Worm (Caenorhabditis elegans) whole organism, L4 larva: ENCODE measurements around the gene gtl-1.
A peak's percentile ranks its signal among the peaks of the same experiment; 100 is the strongest.

Source experiments
- F37D6.2 ChIP-seq: sonication (generic microtip); optimal IDR thresholded peaks from 2 replicates; lab custom pipeline; 2016; ENCODE audit warnings: mild to moderate bottlenecking, missing genetic modification characterization, missing compliant biosample characterization
- F49E8.2 ChIP-seq: sonication (generic microtip); optimal IDR thresholded peaks from 2 replicates; lab custom pipeline; 2016; ENCODE audit warnings: missing compliant biosample characterization, mild to moderate bottlenecking, missing genetic modification characterization, borderline replicate concordance
- R02D3.7 ChIP-seq: fragments of 150-350 bp; sonication (generic microtip); optimal IDR thresholded peaks from 3 replicates; lab custom pipeline; 2014; ENCODE audit warnings: missing biosample characterization, missing genetic modification characterization
- T20F7.1 ChIP-seq: fragments of 200-800 bp; sonication (Bioruptor generic); optimal IDR thresholded peaks from 2 replicates; lab custom pipeline; 2018; ENCODE audit warnings: mild to moderate bottlenecking, missing genetic modification characterization, missing compliant biosample characterization
- Y5F2A.4 ChIP-seq: fragments of 200-800 bp; sonication (Bioruptor generic); optimal IDR thresholded peaks from 2 replicates; lab custom pipeline; 2018; ENCODE audit warnings: mild to moderate bottlenecking, missing genetic modification characterization, missing compliant biosample characterization
- Y75B8A.6 ChIP-seq: fragments of 200-800 bp; sonication (Bioruptor generic); IDR thresholded peaks from 2 replicates; pipeline ENCODE4 v1.3.6; 2022; ENCODE audit warnings: missing genetic modification reagents, missing genetic modification characterization, missing compliant biosample characterization
- arid-1 ChIP-seq: fragments of 200-800 bp; sonication (Bioruptor generic); conservative IDR thresholded peaks from 2 replicates; pipeline ENCODE4 v1.3.6; 2022; ENCODE audit warnings: missing genetic modification reagents, missing genetic modification characterization, missing compliant biosample characterization
- ceh-20 ChIP-seq: fragments of 200-800 bp; sonication (Bioruptor generic); IDR thresholded peaks from 2 replicates; pipeline ENCODE4 v1.3.6; 2022; ENCODE audit warnings: missing genetic modification reagents, missing genetic modification characterization, missing compliant biosample characterization
- ceh-44 ChIP-seq: fragments of 200-800 bp; sonication (Bioruptor generic); IDR thresholded peaks from 2 replicates; pipeline ENCODE4 v1.3.6; 2022; ENCODE audit warnings: missing genetic modification reagents, missing genetic modification characterization, missing compliant biosample characterization
- daf-8 ChIP-seq: fragments of 200-800 bp; sonication (Bioruptor generic); IDR thresholded peaks from 2 replicates; pipeline ENCODE4 v1.3.6; 2022; ENCODE audit warnings: missing genetic modification characterization, missing compliant biosample characterization
- dmd-6 ChIP-seq: fragments of 200-800 bp; sonication (Bioruptor generic); IDR thresholded peaks from 2 replicates; pipeline ENCODE4 v1.3.6; 2022; ENCODE audit warnings: missing genetic modification reagents, missing genetic modification characterization, missing compliant biosample characterization
- dmd-8 ChIP-seq: fragments of 200-800 bp; sonication (Bioruptor generic); IDR thresholded peaks from 2 replicates; pipeline ENCODE4 v1.3.6; 2022; ENCODE audit warnings: missing genetic modification characterization, missing compliant biosample characterization
- dpl-1 ChIP-seq: fragments of 150-350 bp; optimal IDR thresholded peaks from 2 replicates; lab custom pipeline; 2014; ENCODE audit warnings: missing biosample characterization, missing genetic modification reagents, missing genetic modification characterization
- dve-1 ChIP-seq: sonication (generic microtip); optimal IDR thresholded peaks from 2 replicates; lab custom pipeline; 2017; ENCODE audit warnings: antibody characterized with exemption, mild to moderate bottlenecking, missing genetic modification characterization, missing compliant biosample characterization; ENCODE audit not compliant: insufficient read depth
- fkh-10 ChIP-seq: fragments of 150-350 bp; optimal IDR thresholded peaks from 2 replicates; lab custom pipeline; 2014; ENCODE audit warnings: missing biosample characterization, missing genetic modification reagents, missing genetic modification characterization
- hlh-30 ChIP-seq: sonication (generic microtip); optimal IDR thresholded peaks from 2 replicates; lab custom pipeline; 2017; ENCODE audit warnings: antibody characterized with exemption, mild to moderate bottlenecking, missing genetic modification characterization, missing compliant biosample characterization; ENCODE audit not compliant: insufficient read depth
- jun-1 ChIP-seq: fragments of 150-350 bp; optimal IDR thresholded peaks from 2 replicates; lab custom pipeline; 2014; ENCODE audit warnings: missing biosample characterization, missing genetic modification reagents, missing genetic modification characterization
- lim-7 ChIP-seq: fragments of 200-800 bp; sonication (Bioruptor generic); IDR thresholded peaks from 2 replicates; pipeline ENCODE4 v1.3.6; 2022; ENCODE audit warnings: missing genetic modification characterization, missing compliant biosample characterization
- lin-15B ChIP-seq: fragments of 150-350 bp; sonication (generic microtip); optimal IDR thresholded peaks from 3 replicates; lab custom pipeline; 2014; ENCODE audit warnings: missing biosample characterization, missing genetic modification characterization
- lin-38 ChIP-seq: fragments of 200-800 bp; sonication (Bioruptor generic); IDR thresholded peaks from 2 replicates; pipeline ENCODE4 v1.3.6; 2022; ENCODE audit warnings: missing genetic modification reagents, missing genetic modification characterization, missing compliant biosample characterization
- lsy-2 ChIP-seq, 2 experiments: fragments of 150-350 bp in 1 of 2; sonication (generic microtip) in 1 of 2; optimal IDR thresholded peaks; 2 replicates each; lab custom pipeline; 2014 to 2017; ENCODE audit warnings: missing biosample characterization in 2 of 2, missing genetic modification characterization in 2 of 2
- mxl-2 ChIP-seq: fragments of 200-800 bp; sonication (Bioruptor generic); conservative IDR thresholded peaks from 2 replicates; pipeline ENCODE4 v1.3.6; 2022; ENCODE audit warnings: missing genetic modification reagents, missing genetic modification characterization, missing compliant biosample characterization
- mxl-3 ChIP-seq: fragments of 200-800 bp; sonication (Bioruptor generic); optimal IDR thresholded peaks from 2 replicates; lab custom pipeline; 2018; ENCODE audit warnings: mild to moderate bottlenecking, missing genetic modification characterization, missing compliant biosample characterization
- nhr-10 ChIP-seq: fragments of 150-350 bp; optimal IDR thresholded peaks from 2 replicates; lab custom pipeline; 2014; ENCODE audit warnings: missing biosample characterization, missing genetic modification characterization
- nhr-41 ChIP-seq: fragments of 200-800 bp; sonication (Bioruptor generic); IDR thresholded peaks from 2 replicates; pipeline ENCODE4 v1.3.6; 2022; ENCODE audit warnings: missing genetic modification reagents, missing genetic modification characterization, missing compliant biosample characterization
- nhr-6 ChIP-seq: fragments of 150-350 bp; optimal IDR thresholded peaks from 2 replicates; lab custom pipeline; 2014; ENCODE audit warnings: missing biosample characterization, missing genetic modification characterization
- nhr-76 ChIP-seq: fragments of 150-350 bp; optimal IDR thresholded peaks from 2 replicates; lab custom pipeline; 2014; ENCODE audit warnings: missing biosample characterization, missing genetic modification characterization
- php-3 ChIP-seq: fragments of 200-800 bp; sonication (Bioruptor generic); IDR thresholded peaks from 2 replicates; pipeline ENCODE4 v1.3.6; 2022; ENCODE audit warnings: missing genetic modification reagents, missing genetic modification characterization, missing compliant biosample characterization
- rbr-2 ChIP-seq: sonication (generic microtip); optimal IDR thresholded peaks from 2 replicates; lab custom pipeline; 2016; ENCODE audit warnings: missing genotype, missing genetic modification characterization, missing compliant biosample characterization
- snpc-1.2 ChIP-seq: fragments of 200-800 bp; sonication (Bioruptor generic); IDR thresholded peaks from 2 replicates; pipeline ENCODE4 v1.3.6; 2022; ENCODE audit warnings: missing genetic modification reagents, missing genetic modification characterization, missing compliant biosample characterization
- snpc-4 ChIP-seq: fragments of 150-350 bp; optimal IDR thresholded peaks from 2 replicates; lab custom pipeline; 2014; ENCODE audit warnings: missing biosample characterization, missing genetic modification characterization
- tag-97 ChIP-seq: fragments of 200-800 bp; sonication (Bioruptor generic); IDR thresholded peaks from 2 replicates; pipeline ENCODE4 v1.3.6; 2022; ENCODE audit warnings: missing genetic modification characterization, missing compliant biosample characterization
- unc-62 ChIP-seq, 3 experiments: fragments of 150-350 bp in 1 of 3; sonication (generic microtip); optimal IDR thresholded peaks in 2 of 3; peaks in 1 of 3; 1 replicate in 1 of 3; 2 replicates in 2 of 3; lab custom pipeline; 2014 to 2017; ENCODE audit warnings: missing biosample characterization in 3 of 3, missing genetic modification characterization in 3 of 3, missing genetic modification reagents in 3 of 3, missing genotype in 1 of 3
- vab-7 ChIP-seq: fragments of 200-800 bp; sonication (Bioruptor generic); IDR thresholded peaks from 2 replicates; pipeline ENCODE4 v1.3.6; 2022; ENCODE audit warnings: missing genetic modification reagents, missing genetic modification characterization, missing compliant biosample characterization
- zfp-2 ChIP-seq: sonication (generic microtip); optimal IDR thresholded peaks from 2 replicates; lab custom pipeline; 2016; ENCODE audit warnings: mild to moderate bottlenecking, missing genetic modification characterization, missing compliant biosample characterization
- zip-2 ChIP-seq: fragments of 150-350 bp; optimal IDR thresholded peaks from 2 replicates; lab custom pipeline; 2014; ENCODE audit warnings: missing biosample characterization, missing genetic modification characterization

gtl-1 gene

DNA sequence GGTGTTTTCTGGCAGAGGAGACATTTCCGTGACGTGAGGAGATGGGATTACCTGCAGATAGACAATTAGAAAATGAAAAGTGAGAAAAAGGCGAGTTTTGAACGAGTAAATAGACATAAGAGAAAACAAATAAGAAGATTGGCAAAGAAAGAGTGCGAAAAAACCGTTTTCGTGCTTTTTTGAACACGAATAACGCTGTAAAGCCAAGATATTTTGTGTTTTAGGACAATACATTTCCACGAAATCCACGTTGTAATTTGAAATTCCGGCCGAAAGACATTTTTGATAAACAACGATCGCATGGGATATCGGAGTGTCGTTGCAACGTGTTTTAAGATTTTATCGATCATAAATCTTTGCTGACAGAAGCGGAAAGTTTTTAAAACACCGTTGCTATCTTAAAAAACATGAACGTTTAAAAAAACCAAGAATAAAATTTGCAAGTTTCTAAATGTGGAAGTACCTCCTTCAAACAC lies 48.5 kb downstream of the gtl-1 start, which contains the start of gene adk-1:
TSS of gene adk-1 (minus strand) at position 51 of the 476 bp plus-strand sequence.
- TF ChIP-seq rbr-2 (tag; lab: Kevin White, UChicago) (no peak), lsy-2 (tag; optimal IDR thresholded peaks at IDR 0.05; lab: Kevin White, UChicago) (peak in 1 of 2 experiments; percentile 13), dpl-1 (peak; percentile 36), T20F7.1 (GFP tag; lab: Kevin White, UChicago) (peak; percentile 86), F37D6.2 (tag; lab: Kevin White, UChicago) (no peak), nhr-76 (tag; lab: Kevin White, UChicago) (no peak), daf-8 (GFP tag; lab: Robert Waterston, UW) (no peak), R02D3.7 (tag; lab: Kevin White, UChicago) (no peak), nhr-41 (GFP tag; lab: Robert Waterston, UW) (no peak), php-3 (GFP tag; lab: Robert Waterston, UW) (no peak), dve-1 (tag; lab: Kevin White, UChicago) (no peak), unc-62 (GFP tag; optimal IDR thresholded peaks at IDR 0.05 in 1 of 2; lab: Kevin White, UChicago) (no peak), unc-62 (tag; optimal IDR thresholded peaks at IDR 0.05; lab: Kevin White, UChicago) (no peak), arid-1 (GFP tag; lab: Robert Waterston, UW) (no peak), dmd-6 (GFP tag; lab: Robert Waterston, UW) (no peak), mxl-2 (no peak), snpc-4 (tag; lab: Kevin White, UChicago) (no peak), lin-15B (no peak), tag-97 (GFP tag; lab: Robert Waterston, UW) (no peak), dmd-8 (GFP tag; lab: Robert Waterston, UW) (no peak), ceh-20 (GFP tag; lab: Robert Waterston, UW) (no peak), nhr-6 (tag; lab: Kevin White, UChicago) (peak; percentile 16), snpc-1.2 (no peak)

DNA sequence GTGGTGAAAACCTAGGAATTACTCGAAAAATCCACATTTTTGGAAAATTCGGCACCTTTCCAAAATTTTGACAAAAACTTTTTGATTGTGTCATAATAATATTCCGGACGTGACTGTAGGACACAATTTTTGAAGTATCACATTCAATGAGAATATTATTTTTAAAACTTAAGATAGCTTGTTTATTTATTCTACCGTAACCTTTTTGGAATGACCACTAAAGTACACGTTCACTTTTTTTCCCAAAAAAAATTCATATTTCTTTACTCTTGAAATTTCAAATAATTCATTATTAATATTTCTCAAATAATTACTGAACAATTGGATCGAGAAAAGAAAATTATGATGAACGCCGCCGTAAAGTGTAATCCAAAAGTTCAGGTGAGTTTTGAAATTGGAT lies 52.1 kb downstream of the gtl-1 start, which contains the start of gene R07H5.9:
TSS of gene R07H5.9 (plus strand) at position 301 of the 400 bp plus-strand sequence.
- TF ChIP-seq hlh-30 (tag; lab: Kevin White, UChicago) (no peak), zip-2 (tag; lab: Kevin White, UChicago) (no peak), mxl-2 (no peak), nhr-10 (no peak), zfp-2 (tag; lab: Kevin White, UChicago) (no peak), Y75B8A.6 (GFP tag; lab: Robert Waterston, UW) (no peak), vab-7 (no peak), ceh-44 (GFP tag; lab: Robert Waterston, UW) (no peak), fkh-10 (GFP tag; lab: Kevin White, UChicago) (no peak), T20F7.1 (GFP tag; lab: Kevin White, UChicago) (no peak), mxl-3 (GFP tag; lab: Kevin White, UChicago) (no peak), snpc-1.2 (no peak), F49E8.2 (no peak), jun-1 (no peak), Y5F2A.4 (GFP tag; lab: Kevin White, UChicago) (no peak), lim-7 (GFP tag; lab: Robert Waterston, UW) (no peak), dmd-8 (GFP tag; lab: Robert Waterston, UW) (no peak)

ce11 chrIV:11202389-11202788 lies 56.9 kb downstream of the gtl-1 start, which contains the start of gene R07H5.11:
Gene R07H5.11 (plus strand): TSS chrIV:11202768.
- peak; percentile 56 for TF ChIP-seq lin-38 (GFP tag; lab: Robert Waterston, UW)
- TF ChIP-seq, all 104 proteins: peak for 1; not testable (repeated sequence) for 103
